Fruit fly (Drosophila melanogaster): Measurements from ENCODE around the gene CG31861.

DNA sequence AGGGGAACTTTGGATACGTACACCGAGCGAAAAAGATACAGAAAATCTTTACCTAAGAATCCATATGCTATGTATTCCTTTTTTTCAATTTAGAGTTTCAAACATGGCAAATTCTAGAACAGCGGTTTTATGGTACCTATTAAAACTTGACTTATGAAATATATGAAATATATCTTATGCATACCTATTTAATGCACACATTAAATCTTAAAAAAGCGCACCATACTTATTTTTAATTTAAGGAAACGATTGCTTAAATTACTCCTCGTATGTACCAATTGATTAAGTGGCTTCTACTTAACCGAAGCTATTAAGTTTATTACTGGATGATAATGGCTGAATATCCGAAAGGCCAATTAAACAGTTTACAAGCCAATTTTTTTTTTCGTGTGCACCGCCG lies 41.6 kb upstream of the CG31861 start:
- no peak for TF ChIP-seq CG8478 (optimal IDR thresholded peaks at IDR 0.05)
- TF ChIP-seq CTCF (optimal IDR thresholded peaks at IDR 0.05), result no peak
